Worm (Caenorhabditis elegans): Measurements from ENCODE around the gene nrfl-1.

DNA sequence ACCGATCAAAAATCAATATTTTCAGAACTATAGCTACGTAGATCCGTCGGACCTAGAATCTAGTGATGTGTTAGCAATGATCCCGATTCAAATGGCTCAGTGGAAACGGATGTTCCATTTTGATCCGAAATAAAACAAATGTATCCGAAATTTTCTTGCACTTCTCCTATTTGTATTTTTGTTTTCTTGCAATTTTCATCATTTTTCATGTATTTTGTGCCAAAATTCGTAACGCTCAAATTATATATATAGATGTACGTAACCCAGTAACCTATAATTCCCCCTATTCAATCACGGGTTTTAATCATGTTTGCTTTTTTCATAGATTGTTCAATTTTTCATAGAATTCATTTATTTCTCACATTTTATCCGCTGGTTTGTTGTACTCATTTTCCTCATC is 19.9 kb upstream of the nrfl-1 start, which contains the start of gene gldi-10:
- TF ChIP-seq elt-4 (tag; optimal IDR thresholded peaks at IDR 0.05) (no peak), ceh-22 (tag; optimal IDR thresholded peaks at IDR 0.05) (no peak), pat-9 (tag; optimal IDR thresholded peaks at IDR 0.05) (no peak), ceh-6 (GFP tag; optimal IDR thresholded peaks at IDR 0.05) (no peak), K02D7.2 (tag; optimal IDR thresholded peaks at IDR 0.05) (no peak), hlh-30 (tag; optimal IDR thresholded peaks at IDR 0.05; ENCODE audit: insufficient read depth) (no peak), mec-3 (tag; optimal IDR thresholded peaks at IDR 0.05; ENCODE audit: borderline replicate concordance) (no peak), ceh-30 (tag; optimal IDR thresholded peaks at IDR 0.05) (no peak), ceh-9 (tag; optimal IDR thresholded peaks at IDR 0.05) (no peak), hlh-8 (tag; optimal IDR thresholded peaks at IDR 0.05) (no peak), ceh-31 (tag; optimal IDR thresholded peaks at IDR 0.05) (no peak)
